Fruit fly (Drosophila melanogaster) whole organism, embryonic: Measurements from ENCODE around the gene CG7878.
A peak's percentile ranks its signal among the peaks of the same experiment; 100 is the strongest.

Source experiments
- Antp ChIP-seq: fragments of 200-800 bp; sonication (Bioruptor generic); optimal IDR thresholded peaks from 3 replicates; lab custom pipeline; 2016; ENCODE audit warnings: missing biosample characterization, missing genetic modification characterization
- Atf6 ChIP-seq: fragments of 200-800 bp; sonication (Bioruptor generic); IDR thresholded peaks from 2 replicates; pipeline ENCODE4 v1.3.6; 2022; ENCODE audit warnings: missing biosample characterization, missing genetic modification characterization
- Blimp-1 ChIP-seq: fragments of 200-800 bp; sonication (Bioruptor generic); optimal IDR thresholded peaks from 3 replicates; lab custom pipeline; 2018; ENCODE audit warnings: missing biosample characterization, missing genetic modification characterization, mild to moderate bottlenecking, moderate library complexity, missing genetic modification reagents
- CG11398 ChIP-seq: fragments of 200-800 bp; sonication (Bioruptor generic); optimal IDR thresholded peaks from 2 replicates; lab custom pipeline; 2016; ENCODE audit warnings: missing biosample characterization, missing genetic modification characterization
- CG11723 ChIP-seq: fragments of 200-800 bp; sonication (Bioruptor generic); optimal IDR thresholded peaks from 2 replicates; lab custom pipeline; 2017; ENCODE audit warnings: missing biosample characterization, mild to moderate bottlenecking, missing genetic modification characterization
- CG12071 ChIP-seq: fragments of 200-800 bp; sonication (Bioruptor generic); optimal IDR thresholded peaks from 3 replicates; lab custom pipeline; 2018; ENCODE audit warnings: missing biosample characterization, mild to moderate bottlenecking, missing genetic modification characterization
- CG12942 ChIP-seq: fragments of 200-800 bp; sonication (Bioruptor generic); optimal IDR thresholded peaks from 3 replicates; lab custom pipeline; 2016; ENCODE audit warnings: missing biosample characterization, missing genetic modification characterization
- CG18262 ChIP-seq: fragments of 200-800 bp; optimal IDR thresholded peaks from 3 replicates; lab custom pipeline; 2019; ENCODE audit warnings: missing biosample characterization, mild to moderate bottlenecking, missing genetic modification characterization, moderate library complexity
- CG2199 ChIP-seq: fragments of 200-800 bp; sonication (Bioruptor generic); IDR thresholded peaks from 3 replicates; pipeline ENCODE4 v1.3.6; 2022; ENCODE audit warnings: missing biosample characterization, missing genetic modification characterization
- CG2678 ChIP-seq: fragments of 200-800 bp; sonication (Bioruptor generic); optimal IDR thresholded peaks from 3 replicates; lab custom pipeline; 2019; ENCODE audit warnings: missing biosample characterization, mild to moderate bottlenecking, missing genetic modification characterization, moderate library complexity
- CG32772 ChIP-seq: fragments of 200-800 bp; sonication (Bioruptor generic); IDR thresholded peaks from 2 replicates; pipeline ENCODE4 v1.3.6; 2022; ENCODE audit warnings: missing biosample characterization, missing genetic modification characterization
- CG3838 ChIP-seq: fragments of 200-800 bp; sonication (Bioruptor generic); optimal IDR thresholded peaks from 3 replicates; lab custom pipeline; 2016; ENCODE audit warnings: missing biosample characterization, missing genetic modification characterization
- CG4282 ChIP-seq: fragments of 200-800 bp; sonication (Bioruptor generic); optimal IDR thresholded peaks from 2 replicates; lab custom pipeline; 2016; ENCODE audit warnings: missing biosample characterization, missing genetic modification characterization
- CG4730 ChIP-seq: fragments of 200-800 bp; sonication (Bioruptor generic); IDR thresholded peaks from 2 replicates; pipeline ENCODE4 v1.3.6; 2022; ENCODE audit warnings: missing biosample characterization, missing genetic modification characterization
- CG4820 ChIP-seq: fragments of 200-800 bp; sonication (Bioruptor generic); optimal IDR thresholded peaks from 3 replicates; lab custom pipeline; 2016; ENCODE audit warnings: missing biosample characterization, missing genetic modification characterization
- CG6854 ChIP-seq: fragments of 200-800 bp; sonication (Bioruptor generic); optimal IDR thresholded peaks from 3 replicates; lab custom pipeline; 2017; ENCODE audit warnings: missing biosample characterization, mild to moderate bottlenecking, missing genetic modification characterization
- CG7987 ChIP-seq: fragments of 200-800 bp; sonication (Bioruptor generic); optimal IDR thresholded peaks from 2 replicates; lab custom pipeline; 2018; ENCODE audit warnings: missing biosample characterization, mild to moderate bottlenecking, missing genetic modification characterization, moderate library complexity
- CG8924 ChIP-seq: fragments of 200-800 bp; optimal IDR thresholded peaks from 3 replicates; lab custom pipeline; 2019; ENCODE audit warnings: missing biosample characterization, mild to moderate bottlenecking, missing genetic modification characterization, moderate library complexity
- CrebB ChIP-seq: fragments of 200-800 bp; sonication (Bioruptor generic); optimal IDR thresholded peaks from 3 replicates; lab custom pipeline; 2018; ENCODE audit warnings: missing biosample characterization, mild to moderate bottlenecking, missing genetic modification characterization
- Dip2 ChIP-seq: fragments of 200-800 bp; sonication (Bioruptor generic); IDR thresholded peaks from 2 replicates; pipeline ENCODE4 v1.3.6; 2022; ENCODE audit warnings: missing biosample characterization, missing genetic modification characterization
- Dll ChIP-seq: fragments of 200-800 bp; sonication (Bioruptor generic); IDR thresholded peaks from 4 replicates; pipeline ENCODE4 v1.3.6; 2022; ENCODE audit warnings: missing biosample characterization, missing genetic modification characterization; ENCODE audit not compliant: partially characterized antibody
- E2f2 ChIP-seq: fragments of 200-800 bp; sonication (Bioruptor generic); IDR thresholded peaks from 2 replicates; pipeline ENCODE4 v1.3.6; 2022; ENCODE audit warnings: missing biosample characterization, missing genetic modification characterization
- Ets97D ChIP-seq: fragments of 200-800 bp; sonication (Bioruptor generic); optimal IDR thresholded peaks from 3 replicates; lab custom pipeline; 2016; ENCODE audit warnings: missing biosample characterization, missing genetic modification characterization
- HLHmδ ChIP-seq: fragments of 200-800 bp; sonication (Bioruptor generic); optimal IDR thresholded peaks from 2 replicates; lab custom pipeline; 2018; ENCODE audit warnings: missing biosample characterization, mild to moderate bottlenecking, missing genetic modification characterization, moderate library complexity
- Hmx ChIP-seq: fragments of 200-800 bp; sonication (Bioruptor generic); optimal IDR thresholded peaks from 2 replicates; lab custom pipeline; 2016; ENCODE audit warnings: missing biosample characterization, missing genetic modification characterization
- Jarid2 ChIP-seq: fragments of 200-800 bp; sonication (Bioruptor generic); optimal IDR thresholded peaks from 3 replicates; lab custom pipeline; 2017; ENCODE audit warnings: mild to moderate bottlenecking, missing biosample characterization, missing genetic modification reagents, missing genetic modification characterization
- Oaz ChIP-seq: fragments of 200-800 bp; sonication (Bioruptor generic); IDR thresholded peaks from 2 replicates; pipeline ENCODE4 v1.3.6; 2022; ENCODE audit warnings: missing biosample characterization, missing genetic modification characterization
- Side ChIP-seq: fragments of 200-800 bp; sonication (Bioruptor generic); optimal IDR thresholded peaks from 2 replicates; lab custom pipeline; 2016; ENCODE audit warnings: missing biosample characterization, missing genetic modification characterization
- Sox100B ChIP-seq: fragments of 200-800 bp; sonication (Bioruptor generic); optimal IDR thresholded peaks from 3 replicates; lab custom pipeline; 2018; ENCODE audit warnings: missing biosample characterization, mild to moderate bottlenecking, missing genetic modification characterization
- ac ChIP-seq: fragments of 200-800 bp; sonication (Bioruptor generic); optimal IDR thresholded peaks from 3 replicates; lab custom pipeline; 2017; ENCODE audit warnings: missing biosample characterization, mild to moderate bottlenecking, missing genetic modification characterization
- bsh ChIP-seq, 2 experiments: fragments of 200-800 bp; sonication (Bioruptor generic); optimal IDR thresholded peaks; 2 replicates each; lab custom pipeline; 2017 to 2018; ENCODE audit warnings: mild to moderate bottlenecking in 2 of 2, missing biosample characterization in 2 of 2, missing genetic modification characterization in 2 of 2, moderate library complexity in 1 of 2
- btn ChIP-seq: fragments of 200-800 bp; sonication (Bioruptor generic); optimal IDR thresholded peaks from 2 replicates; lab custom pipeline; 2016; ENCODE audit warnings: missing biosample characterization, missing genetic modification characterization
- caup ChIP-seq: fragments of 200-800 bp; sonication (Bioruptor generic); optimal IDR thresholded peaks from 3 replicates; lab custom pipeline; 2017; ENCODE audit warnings: missing biosample characterization, mild to moderate bottlenecking, missing genetic modification characterization, moderate library complexity; ENCODE audit not compliant: severe bottlenecking
- cg ChIP-seq: fragments of 200-800 bp; sonication (Bioruptor generic); optimal IDR thresholded peaks from 3 replicates; lab custom pipeline; 2019; ENCODE audit warnings: missing biosample characterization, mild to moderate bottlenecking, missing genetic modification characterization, moderate library complexity
- chif ChIP-seq, 2 experiments: fragments of 200-800 bp; sonication (Bioruptor generic); optimal IDR thresholded peaks; 3 replicates each; lab custom pipeline; 2016; ENCODE audit warnings: missing biosample characterization in 2 of 2, missing genetic modification characterization in 2 of 2
- chn ChIP-seq: fragments of 200-800 bp; sonication (Bioruptor generic); optimal IDR thresholded peaks from 2 replicates; lab custom pipeline; 2016; ENCODE audit warnings: missing biosample characterization, missing genetic modification characterization
- crol ChIP-seq: fragments of 200-800 bp; sonication (Bioruptor generic); IDR thresholded peaks from 2 replicates; pipeline ENCODE4 v1.3.6; 2022; ENCODE audit warnings: missing biosample characterization, missing genetic modification characterization
- emc ChIP-seq: fragments of 200-800 bp; sonication (Bioruptor generic); optimal IDR thresholded peaks from 2 replicates; lab custom pipeline; 2016; ENCODE audit warnings: missing biosample characterization, missing genetic modification characterization
- exex ChIP-seq: fragments of 200-800 bp; sonication (Bioruptor generic); optimal IDR thresholded peaks from 4 replicates; lab custom pipeline; 2018; ENCODE audit warnings: missing biosample characterization, mild to moderate bottlenecking, missing genetic modification characterization, moderate library complexity
- grn ChIP-seq: fragments of 200-800 bp; sonication (Bioruptor generic); optimal IDR thresholded peaks from 3 replicates; lab custom pipeline; 2017; ENCODE audit warnings: missing biosample characterization, missing genetic modification characterization
- ham ChIP-seq: fragments of 200-800 bp; sonication (Bioruptor generic); IDR thresholded peaks from 2 replicates; pipeline ENCODE4 v1.3.6; 2022; ENCODE audit warnings: missing biosample characterization, missing genetic modification characterization
- insv ChIP-seq, 2 experiments: fragments of 200-800 bp; sonication (Bioruptor generic); optimal IDR thresholded peaks; 3 replicates each; lab custom pipeline; 2016 to 2018; ENCODE audit warnings: missing biosample characterization in 2 of 2, missing genetic modification characterization in 2 of 2
- odd ChIP-seq: fragments of 200-800 bp; sonication (Bioruptor generic); optimal IDR thresholded peaks from 2 replicates; lab custom pipeline; 2017; ENCODE audit warnings: missing biosample characterization, mild to moderate bottlenecking, missing genetic modification characterization
- pan ChIP-seq, 4 experiments: fragments of >200 bp in 3 of 4; fragments of 200-800 bp in 1 of 4; sonication (Bioruptor generic) in 1 of 4; optimal IDR thresholded peaks in 3 of 4; IDR thresholded peaks in 1 of 4; 2 replicates each; pipeline versions ENCODE4 v1.3.6 to Lab custom; 2017 to 2022; ENCODE audit warnings: missing biosample characterization in 2 of 4, missing genetic modification characterization in 2 of 4, mixed read lengths in 1 of 4
- pros ChIP-seq: fragments of 200-800 bp; sonication (Bioruptor generic); optimal IDR thresholded peaks from 3 replicates; lab custom pipeline; 2019; ENCODE audit warnings: missing biosample characterization, mild to moderate bottlenecking, missing genetic modification characterization, moderate library complexity
- seq ChIP-seq: fragments of 200-800 bp; sonication (Bioruptor generic); IDR thresholded peaks from 2 replicates; pipeline ENCODE4 v1.3.6; 2022; ENCODE audit warnings: missing biosample characterization, missing genetic modification characterization
- slp2 ChIP-seq: fragments of 200-800 bp; sonication (Bioruptor generic); optimal IDR thresholded peaks from 2 replicates; lab custom pipeline; 2016; ENCODE audit warnings: missing biosample characterization, missing genetic modification characterization
- sna ChIP-seq: fragments of 200-800 bp; sonication (Bioruptor generic); IDR thresholded peaks from 2 replicates; pipeline ENCODE4 v1.3.6; 2022; ENCODE audit warnings: missing biosample characterization, missing genetic modification characterization; ENCODE audit not compliant: partially characterized antibody
- unc-4 ChIP-seq: fragments of 200-800 bp; sonication (Bioruptor generic); IDR thresholded peaks from 2 replicates; pipeline ENCODE4 v1.3.6; 2022; ENCODE audit warnings: missing biosample characterization, missing genetic modification characterization; ENCODE audit not compliant: partially characterized antibody
- zen2 ChIP-seq: fragments of 200-800 bp; sonication (Bioruptor generic); IDR thresholded peaks from 3 replicates; pipeline ENCODE4 v1.3.6; 2022; ENCODE audit warnings: missing biosample characterization, missing genetic modification characterization; ENCODE audit not compliant: partially characterized antibody

The CG7878 gene

DNA sequence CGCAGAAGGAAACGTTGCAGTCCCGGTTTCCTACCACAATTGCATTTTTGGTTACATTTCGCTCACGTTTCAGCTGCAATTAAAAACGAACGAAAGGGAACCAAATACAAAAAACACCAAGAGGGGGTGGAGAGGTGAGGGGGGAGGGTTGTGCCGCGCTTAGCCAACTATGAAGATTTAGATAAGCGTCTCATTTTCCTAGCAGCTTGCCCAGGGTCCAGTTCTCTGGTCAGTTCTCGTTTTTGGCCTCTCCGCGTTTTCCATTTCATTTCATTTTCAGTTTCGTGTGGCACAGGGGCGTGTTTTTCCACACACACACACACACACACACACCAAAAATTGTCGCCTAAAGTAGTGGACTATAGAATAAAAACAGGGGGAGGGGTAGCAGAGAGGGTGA lies 15.6 kb downstream of the CG7878 start:
- no peak for TF ChIP-seq CG6854
- TF ChIP-seq chif (GFP tag; optimal IDR thresholded peaks at IDR 0.05; lab: Kevin White, UChicago), result no peak
- no peak for TF ChIP-seq Jarid2 (GFP tag; lab: Kevin White, UChicago)
- no peak for TF ChIP-seq CG7987 (GFP tag; lab: Kevin White, UChicago)
- TF ChIP-seq Oaz (GFP tag; lab: Robert Waterston, UW), result no peak
- peak; percentile 25 for TF ChIP-seq pros (GFP tag; lab: Kevin White, UChicago)
- TF ChIP-seq Sox100B, result no peak
- TF ChIP-seq grn (GFP tag; lab: Kevin White, UChicago), result peak; percentile 87
- TF ChIP-seq emc (GFP tag; lab: Kevin White, UChicago), result no peak
- TF ChIP-seq bsh (GFP tag; optimal IDR thresholded peaks at IDR 0.05; lab: Kevin White, UChicago), result no peak
- no peak for TF ChIP-seq sna
- TF ChIP-seq slp2 (GFP tag; lab: Kevin White, UChicago), result no peak
- TF ChIP-seq odd (GFP tag; lab: Kevin White, UChicago), result no peak
- TF ChIP-seq CG4282 (GFP tag; lab: Kevin White, UChicago), result no peak
- TF ChIP-seq caup (GFP tag; lab: Kevin White, UChicago), result no peak
- TF ChIP-seq CG18262 (tag; lab: Kevin White, UChicago), result no peak
- TF ChIP-seq cg (GFP tag; lab: Kevin White, UChicago), result peak; percentile 30
- no peak for TF ChIP-seq CG12071 (GFP tag; lab: Kevin White, UChicago)
- TF ChIP-seq CG2678 (tag; lab: Kevin White, UChicago), result no peak
- no peak for TF ChIP-seq Dip2 (GFP tag; lab: Robert Waterston, UW)
- peak; percentile 67 for TF ChIP-seq crol
- TF ChIP-seq Atf6, result no peak
- no peak for TF ChIP-seq zen2 (GFP tag; lab: Robert Waterston, UW)
- TF ChIP-seq Blimp-1 (GFP tag; lab: Kevin White, UChicago), result peak; percentile 63
- TF ChIP-seq insv (GFP tag; optimal IDR thresholded peaks at IDR 0.05; lab: Kevin White, UChicago), result no peak
- TF ChIP-seq CG8924, result no peak

DNA sequence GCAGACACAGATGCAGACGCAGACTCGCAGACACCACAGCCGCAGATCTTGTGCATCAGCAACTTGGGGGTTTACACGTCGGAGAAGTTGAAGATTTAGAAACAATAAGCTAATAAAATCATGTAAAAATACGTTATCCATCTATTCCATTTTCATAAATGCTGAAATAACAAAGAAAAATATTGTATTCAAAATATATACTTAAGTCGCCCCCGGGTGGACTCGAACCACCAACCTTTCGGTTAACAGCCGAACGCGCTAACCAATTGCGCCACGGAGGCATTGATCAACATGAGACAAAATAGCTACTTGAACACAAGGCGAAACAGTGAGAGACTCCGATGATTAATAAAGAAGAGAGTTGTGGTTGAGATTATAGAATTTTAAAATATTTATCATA lies 16.8 kb downstream of the CG7878 start:
- TF ChIP-seq E2f2 (GFP tag; lab: Robert Waterston, UW), result no peak
- no peak for TF ChIP-seq CG3838 (GFP tag; lab: Kevin White, UChicago)
- no peak for TF ChIP-seq ham
- no peak for TF ChIP-seq ac (GFP tag; lab: Kevin White, UChicago)
- TF ChIP-seq btn (GFP tag; lab: Kevin White, UChicago), result no peak
- TF ChIP-seq Dll (GFP tag; lab: Robert Waterston, UW), result peak; percentile 44; the same call in 2 of the 4 replicates
- TF ChIP-seq CG11398, result no peak
- no peak for TF ChIP-seq Hmx (GFP tag; lab: Kevin White, UChicago)
- no peak for TF ChIP-seq Antp
- no peak for TF ChIP-seq chn (GFP tag; lab: Kevin White, UChicago)
- no peak for TF ChIP-seq CG32772 (GFP tag; lab: Robert Waterston, UW)
- no peak for TF ChIP-seq exex (tag; lab: Kevin White, UChicago)
- no peak for TF ChIP-seq CG12942 (GFP tag; lab: Kevin White, UChicago)
- TF ChIP-seq pan (optimal IDR thresholded peaks at IDR 0.05; lab: Kevin White, UChicago), result no peak
- TF ChIP-seq pan (GFP tag; optimal IDR thresholded peaks at IDR 0.05 in 1 of 2, IDR thresholded peaks at IDR 0.05 in 1 of 2), result no peak
- TF ChIP-seq bsh (GFP tag; optimal IDR thresholded peaks at IDR 0.05; lab: Kevin White, UChicago), result no peak
- TF ChIP-seq CG4820 (GFP tag; lab: Kevin White, UChicago), result peak; percentile 63
- TF ChIP-seq Ets97D, result no peak
- TF ChIP-seq sna, result peak; percentile 67
- TF ChIP-seq unc-4 (GFP tag; lab: Robert Waterston, UW), result peak; percentile 44; the same call in 1 of the 2 replicates
- no peak for TF ChIP-seq CG4730 (GFP tag; lab: Robert Waterston, UW)
- TF ChIP-seq HLHmδ (GFP tag; lab: Kevin White, UChicago), result no peak
- TF ChIP-seq Side (GFP tag; lab: Kevin White, UChicago), result no peak
- no peak for TF ChIP-seq seq (GFP tag; lab: Robert Waterston, UW)
- no peak for TF ChIP-seq CG2199 (GFP tag; lab: Robert Waterston, UW)
- TF ChIP-seq CG11723, result no peak
- TF ChIP-seq CrebB (tag; lab: Kevin White, UChicago), result no peak
